Worm (Caenorhabditis elegans) whole organism, L4 larva: ENCODE measurements around the gene nhr-184.

Experiments
- ZK546.5 ChIP-seq, 2 experiments: sonication (generic microtip); optimal IDR thresholded peaks; 2 replicates each; lab custom pipeline; 2017; ENCODE audit warnings: missing biosample characterization in 2 of 2, missing genetic modification characterization in 2 of 2
- dpl-1 ChIP-seq: fragments of 150-350 bp; optimal IDR thresholded peaks from 2 replicates; lab custom pipeline; 2014; ENCODE audit warnings: missing biosample characterization, missing genetic modification reagents, missing genetic modification characterization
- fos-1 ChIP-seq: fragments of 150-350 bp; optimal IDR thresholded peaks from 2 replicates; lab custom pipeline; 2014; ENCODE audit warnings: missing biosample characterization, missing genetic modification characterization
- hlh-11 ChIP-seq: fragments of 200-800 bp; sonication (Bioruptor generic); optimal IDR thresholded peaks from 2 replicates; lab custom pipeline; 2018; ENCODE audit warnings: mild to moderate bottlenecking, missing genetic modification characterization, missing compliant biosample characterization
- mxl-2 ChIP-seq: fragments of 200-800 bp; sonication (Bioruptor generic); conservative IDR thresholded peaks from 2 replicates; pipeline ENCODE4 v1.3.6; 2022; ENCODE audit warnings: missing genetic modification reagents, missing genetic modification characterization, missing compliant biosample characterization
- nhr-237 ChIP-seq: sonication (generic microtip); optimal IDR thresholded peaks from 2 replicates; lab custom pipeline; 2017; ENCODE audit warnings: missing biosample characterization, missing genetic modification characterization
- pha-4 ChIP-seq, 2 experiments: fragments of 150-350 bp in 1 of 2; fragments of 200-800 bp in 1 of 2; sonication (Bioruptor generic) in 1 of 2; IDR thresholded peaks in 1 of 2; optimal IDR thresholded peaks in 1 of 2; 2 replicates each; pipeline versions ENCODE4 v1.3.6 to Lab custom; 2014 to 2022; ENCODE audit warnings: missing genetic modification characterization in 2 of 2, missing genetic modification reagents in 2 of 2, missing biosample characterization in 1 of 2, missing compliant biosample characterization in 1 of 2
- ztf-11 ChIP-seq: fragments of 150-350 bp; optimal IDR thresholded peaks from 2 replicates; lab custom pipeline; 2014; ENCODE audit warnings: missing biosample characterization, missing genetic modification characterization

DNA sequence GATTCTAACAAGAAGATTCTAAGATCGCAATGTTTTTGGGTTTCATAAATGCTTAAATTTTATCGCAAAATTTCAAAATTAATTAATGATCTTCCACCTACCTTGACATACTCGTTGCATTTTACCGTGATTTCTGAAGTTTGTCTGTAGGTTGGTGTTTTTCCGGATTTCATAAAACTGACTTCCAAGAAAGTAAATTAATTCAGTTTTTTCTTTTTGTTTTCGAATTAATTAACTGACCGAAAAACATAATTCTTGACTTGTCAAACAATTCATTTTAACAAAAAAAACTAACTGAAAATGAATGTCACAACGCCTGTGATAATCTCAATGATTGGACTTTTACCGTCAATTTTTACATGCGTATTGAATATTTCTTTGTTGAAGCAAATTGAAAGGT is 32.5 kb downstream of the nhr-184 start, which contains the start of gene srbc-16:
- TF ChIP-seq hlh-11 (tag; lab: Kevin White, UChicago): no peak
- no peak for TF ChIP-seq ZK546.5 (tag; optimal IDR thresholded peaks at IDR 0.05; lab: Kevin White, UChicago)
- TF ChIP-seq fos-1 (tag; lab: Kevin White, UChicago): no peak
- no peak for TF ChIP-seq dpl-1
- TF ChIP-seq mxl-2 (GFP tag; lab: Robert Waterston, UW): no peak
- TF ChIP-seq ztf-11 (tag; lab: Kevin White, UChicago): no peak
- no peak for TF ChIP-seq nhr-237 (tag; lab: Kevin White, UChicago)
- TF ChIP-seq pha-4 (GFP tag; IDR thresholded peaks at IDR 0.05; lab: Robert Waterston, UW): no peak
- no peak for TF ChIP-seq pha-4 (tag; optimal IDR thresholded peaks at IDR 0.05; lab: Kevin White, UChicago)
